Fruit fly (Drosophila melanogaster): Measurements from ENCODE around the gene Rcd-1.

Rcd-1 gene

dm6 chrX:19603953-19604352 lies 34.6 kb upstream of the Rcd-1 start (continued):
- TF ChIP-seq yki (optimal IDR thresholded peaks at IDR 0.05) = no peak
- no peak for TF ChIP-seq NC2α (GFP tag; optimal IDR thresholded peaks at IDR 0.05)
- TF ChIP-seq Rx (GFP tag; IDR thresholded peaks at IDR 0.05) = peak; percentile 71
- TF ChIP-seq gcm2 (GFP tag; optimal IDR thresholded peaks at IDR 0.05) = no peak
- peak; percentile 58 for TF ChIP-seq az2 (GFP tag; optimal IDR thresholded peaks at IDR 0.05)
- no peak for TF ChIP-seq h (optimal IDR thresholded peaks at IDR 0.05)
- TF ChIP-seq CG11456 (GFP tag; IDR thresholded peaks at IDR 0.05) = peak; percentile 80
- TF ChIP-seq Side (GFP tag; optimal IDR thresholded peaks at IDR 0.05) = peak; percentile 33
- peak; percentile 45 for TF ChIP-seq CG4854 (GFP tag; optimal IDR thresholded peaks at IDR 0.05)
- TF ChIP-seq GATAe (GFP tag; conservative IDR thresholded peaks at IDR 0.05) = no peak
- TF ChIP-seq HHEX (GFP tag; optimal IDR thresholded peaks at IDR 0.05) = peak; percentile 78
- peak; percentile 87 for TF ChIP-seq slbo (GFP tag; IDR thresholded peaks at IDR 0.05)
- peak; percentile 33 for TF ChIP-seq exex (tag; optimal IDR thresholded peaks at IDR 0.05)
- TF ChIP-seq CG18262 (tag; optimal IDR thresholded peaks at IDR 0.05) = peak; percentile 65
- TF ChIP-seq CG11723 (GFP tag; optimal IDR thresholded peaks at IDR 0.05) = peak; percentile 62
- peak; percentile 63 for TF ChIP-seq E2f2 (GFP tag; IDR thresholded peaks at IDR 0.05)
- no peak for TF ChIP-seq dm (GFP tag; optimal IDR thresholded peaks at IDR 0.05)
- peak; percentile 49 for TF ChIP-seq pum (GFP tag; optimal IDR thresholded peaks at IDR 0.05)
- TF ChIP-seq Dek (tag; optimal IDR thresholded peaks at IDR 0.05) = peak; percentile 64
- TF ChIP-seq CG18599 (GFP tag; optimal IDR thresholded peaks at IDR 0.05) = peak; percentile 81
- TF ChIP-seq zen (tag; optimal IDR thresholded peaks at IDR 0.05) = peak; percentile 77
- TF ChIP-seq Hand (GFP tag; optimal IDR thresholded peaks at IDR 0.05) = peak; percentile 59
- peak; percentile 23 for TF ChIP-seq nerfin-1 (tag; optimal IDR thresholded peaks at IDR 0.05)
- no peak for TF ChIP-seq Sry-δ (GFP tag; optimal IDR thresholded peaks at IDR 0.05)
- TF ChIP-seq ase (GFP tag; IDR thresholded peaks at IDR 0.05) = peak; percentile 74
- TF ChIP-seq HLHmδ (GFP tag; optimal IDR thresholded peaks at IDR 0.05) = no peak
- TF ChIP-seq corto (GFP tag; optimal IDR thresholded peaks at IDR 0.05) = peak; percentile 44
- no peak for TF ChIP-seq vnd (GFP tag; IDR thresholded peaks at IDR 0.05; ENCODE audit: partially characterized antibody)
- peak; percentile 91 for TF ChIP-seq Med (GFP tag)
- peak; percentile 83 for TF ChIP-seq Hmr (GFP tag; optimal IDR thresholded peaks at IDR 0.05)
- no peak for TF ChIP-seq br (optimal IDR thresholded peaks at IDR 0.05)
- TF ChIP-seq Dad (GFP tag; optimal IDR thresholded peaks at IDR 0.05) = peak; percentile 31
- TF ChIP-seq Awh (GFP tag; IDR thresholded peaks at IDR 0.05) = 0 out of 2 replicates have a peak, but pooled peaks have one; percentile 55
- peak; percentile 83 for TF ChIP-seq lmd (GFP tag; IDR thresholded peaks at IDR 0.05)
- no peak for TF ChIP-seq Hr39 (optimal IDR thresholded peaks at IDR 0.05)
- no peak for TF ChIP-seq oc (tag; optimal IDR thresholded peaks at IDR 0.05)
- TF ChIP-seq CG4730 (GFP tag; IDR thresholded peaks at IDR 0.05) = peak; percentile 62
- peak; percentile 52 for TF ChIP-seq mirr (GFP tag; optimal IDR thresholded peaks at IDR 0.05)
- no peak for TF ChIP-seq CG7987 (GFP tag; optimal IDR thresholded peaks at IDR 0.05)
- TF ChIP-seq CG15011 (GFP tag; optimal IDR thresholded peaks at IDR 0.05) = peak; percentile 55
- peak; percentile 80 for TF ChIP-seq NfI (GFP tag; optimal IDR thresholded peaks at IDR 0.05)
- peak; percentile 64 for TF ChIP-seq CG13296 (GFP tag; optimal IDR thresholded peaks at IDR 0.05)
- TF ChIP-seq kni (GFP tag; optimal IDR thresholded peaks at IDR 0.05) = no peak
- TF ChIP-seq bsh (GFP tag; optimal IDR thresholded peaks at IDR 0.05) = peak; percentile 56 to 70
- peak; percentile 71 for TF ChIP-seq Xrp1 (GFP tag; IDR thresholded peaks at IDR 0.05)
- no peak for TF ChIP-seq ac (GFP tag; optimal IDR thresholded peaks at IDR 0.05)
- TF ChIP-seq Neu2 (GFP tag; optimal IDR thresholded peaks at IDR 0.05; ENCODE audit: borderline replicate concordance) = no peak
- peak; percentile 52 for TF ChIP-seq CG1233 (GFP tag; optimal IDR thresholded peaks at IDR 0.05)
- TF ChIP-seq fd102C (GFP tag; optimal IDR thresholded peaks at IDR 0.05) = no peak
- peak; percentile 73 for TF ChIP-seq CG9215 (GFP tag; IDR thresholded peaks at IDR 0.05)
- TF ChIP-seq Lhr (GFP tag; optimal IDR thresholded peaks at IDR 0.05) = peak; percentile 25
- no peak for TF ChIP-seq bbx (GFP tag; IDR thresholded peaks at IDR 0.05; ENCODE audit: partially characterized antibody)

All from whole organism, embryonic.